Worm (Caenorhabditis elegans) whole organism, L3 larva: ENCODE data around the gene Y59C2A.3.

Source experiments
- ZK546.5 ChIP-seq: sonication (generic microtip); optimal IDR thresholded peaks from 2 replicates; lab custom pipeline; 2017; ENCODE audit warnings: missing biosample characterization, missing genetic modification characterization
- ceh-16 ChIP-seq: sonication (generic microtip); optimal IDR thresholded peaks from 2 replicates; lab custom pipeline; 2017; ENCODE audit warnings: missing biosample characterization, missing genetic modification characterization
- ceh-28 ChIP-seq: fragments of 150-350 bp; optimal IDR thresholded peaks from 2 replicates; lab custom pipeline; 2014; ENCODE audit warnings: missing biosample characterization, missing genetic modification reagents, missing genetic modification characterization
- egl-27 ChIP-seq: sonication (generic microtip); optimal IDR thresholded peaks from 4 replicates; lab custom pipeline; 2017; ENCODE audit warnings: missing biosample characterization, missing genetic modification reagents, missing genetic modification characterization
- jun-1 ChIP-seq: fragments of 150-350 bp; optimal IDR thresholded peaks from 2 replicates; lab custom pipeline; 2014; ENCODE audit warnings: missing biosample characterization, missing genetic modification reagents, missing genetic modification characterization
- mdl-1 ChIP-seq: fragments of 150-350 bp; optimal IDR thresholded peaks from 2 replicates; lab custom pipeline; 2014; ENCODE audit warnings: missing biosample characterization, missing genetic modification characterization
- nhr-25 ChIP-seq: sonication (generic microtip); optimal IDR thresholded peaks from 2 replicates; lab custom pipeline; 2017; ENCODE audit warnings: missing biosample characterization, missing genetic modification characterization
- skn-1 ChIP-seq: fragments of 150-350 bp; optimal IDR thresholded peaks from 2 replicates; lab custom pipeline; 2014; ENCODE audit warnings: missing biosample characterization, missing genetic modification characterization
- unc-62 ChIP-seq: fragments of 150-350 bp; sonication (generic microtip); optimal IDR thresholded peaks from 4 replicates; lab custom pipeline; 2014; ENCODE audit warnings: missing biosample characterization, missing genetic modification reagents, missing genetic modification characterization
- ztf-11 ChIP-seq: fragments of 150-350 bp; optimal IDR thresholded peaks from 2 replicates; lab custom pipeline; 2014; ENCODE audit warnings: missing biosample characterization, missing genetic modification characterization

DNA sequence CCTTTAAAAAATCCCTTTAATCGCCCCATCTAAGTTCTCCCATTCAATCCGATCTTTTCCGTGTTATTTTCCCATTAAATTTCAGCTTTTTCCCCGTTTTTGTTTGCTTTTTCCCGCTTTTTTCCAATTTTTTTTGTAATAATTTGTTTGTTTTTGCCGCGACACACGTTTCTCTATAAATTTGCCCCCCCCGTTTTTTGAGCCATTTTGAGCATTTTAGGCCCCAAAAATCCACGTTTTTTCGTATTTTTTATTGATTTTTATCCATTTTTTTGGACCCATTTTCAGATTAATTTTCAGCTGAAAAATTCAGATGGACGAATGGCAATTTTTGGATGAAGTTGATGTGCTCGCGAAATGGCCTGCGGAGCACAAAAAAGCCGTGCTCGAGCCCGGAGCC is 23.6 kb upstream of the Y59C2A.3 start, which contains the start of gene F54A3.2:
- TF ChIP-seq ceh-28 (tag; lab: Kevin White, UChicago) (no peak), ceh-16 (tag; lab: Kevin White, UChicago) (no peak), unc-62 (GFP tag; lab: Kevin White, UChicago) (no peak), skn-1 (tag; lab: Kevin White, UChicago) (no peak), ZK546.5 (no peak), mdl-1 (no peak), egl-27 (no peak), ztf-11 (no peak), nhr-25 (no peak), jun-1 (tag; lab: Kevin White, UChicago) (no peak)
